Fruit fly (Drosophila melanogaster) whole organism, embryonic: ENCODE data around the gene CG31639.

Experiments used
- CG13424 ChIP-seq: fragments of 200-800 bp; sonication (Bioruptor generic); optimal IDR thresholded peaks from 2 replicates; lab custom pipeline; 2019; ENCODE audit warnings: missing biosample characterization, mild to moderate bottlenecking, missing genetic modification characterization, moderate library complexity
- CG1832 ChIP-seq: fragments of 200-800 bp; sonication (Bioruptor generic); optimal IDR thresholded peaks from 2 replicates; lab custom pipeline; 2017; ENCODE audit warnings: missing biosample characterization, mild to moderate bottlenecking, missing genetic modification characterization, inconsistent platforms
- CG18476 ChIP-seq: fragments of 200-800 bp; sonication (Bioruptor generic); optimal IDR thresholded peaks from 2 replicates; lab custom pipeline; 2016; ENCODE audit warnings: missing biosample characterization, mild to moderate bottlenecking, missing genetic modification characterization
- CG2202 ChIP-seq: fragments of 200-800 bp; sonication (Bioruptor generic); optimal IDR thresholded peaks from 2 replicates; lab custom pipeline; 2018; ENCODE audit warnings: missing biosample characterization, mild to moderate bottlenecking, missing genetic modification characterization
- CG4617 ChIP-seq: fragments of 200-800 bp; sonication (Bioruptor generic); optimal IDR thresholded peaks from 3 replicates; lab custom pipeline; 2016; ENCODE audit warnings: missing biosample characterization, missing genetic modification characterization, borderline replicate concordance
- Eip74EF ChIP-seq, 2 experiments: fragments of 200-800 bp in 1 of 2; fragments of >200 bp in 1 of 2; sonication (Bioruptor generic) in 1 of 2; optimal IDR thresholded peaks; 2 replicates each; lab custom pipeline; 2017 to 2019; ENCODE audit warnings: missing biosample characterization in 2 of 2, missing genetic modification characterization in 2 of 2, mild to moderate bottlenecking in 1 of 2, moderate library complexity in 1 of 2
- GATAe ChIP-seq: fragments of 200-800 bp; sonication (Bioruptor generic); conservative IDR thresholded peaks from 2 replicates; pipeline ENCODE4 v1.3.6; 2022; ENCODE audit warnings: missing biosample characterization, missing genetic modification characterization
- PHDP ChIP-seq: fragments of 200-800 bp; sonication (Bioruptor generic); optimal IDR thresholded peaks from 3 replicates; lab custom pipeline; 2018; ENCODE audit warnings: missing biosample characterization, mild to moderate bottlenecking, missing genetic modification characterization, moderate library complexity
- psq ChIP-seq: fragments of 200-800 bp; sonication (Bioruptor generic); optimal IDR thresholded peaks from 2 replicates; lab custom pipeline; 2017; ENCODE audit warnings: missing biosample characterization, missing genetic modification characterization
- rib ChIP-seq: fragments of 200-800 bp; sonication (Bioruptor generic); IDR thresholded peaks from 2 replicates; pipeline ENCODE4 v1.3.6; 2022; ENCODE audit warnings: missing biosample characterization, missing genetic modification characterization
- tap ChIP-seq: fragments of 200-800 bp; optimal IDR thresholded peaks from 3 replicates; lab custom pipeline; 2019; ENCODE audit warnings: missing biosample characterization, mild to moderate bottlenecking, missing genetic modification characterization, moderate library complexity

DNA sequence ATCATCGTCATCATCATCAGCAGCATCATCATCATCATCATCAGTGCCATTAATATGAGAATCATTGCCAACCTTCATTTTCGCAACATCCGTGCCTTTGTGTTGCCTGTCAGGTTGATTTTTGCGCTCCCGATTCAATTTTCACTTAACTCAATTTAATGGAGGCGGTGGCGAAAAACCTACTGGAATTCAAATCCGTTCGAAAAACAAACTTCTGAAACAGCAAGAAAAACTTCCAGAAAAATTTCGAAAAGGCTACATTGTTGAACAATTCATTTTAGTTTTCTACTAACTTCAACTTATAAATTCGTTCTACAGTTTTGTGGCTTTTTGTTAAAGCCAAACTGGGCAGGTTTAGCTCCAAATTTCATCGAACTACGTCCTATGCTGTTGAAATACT lies 15.9 kb downstream of the CG31639 start, which contains the start of gene CG13991:
- TF ChIP-seq CG18476 (no peak), GATAe (GFP tag; lab: Robert Waterston, UW) (no peak), PHDP (no peak), rib (GFP tag; lab: Robert Waterston, UW) (no peak), CG1832 (GFP tag; lab: Kevin White, UChicago) (no peak), tap (tag; lab: Kevin White, UChicago) (no peak), Eip74EF (GFP tag; optimal IDR thresholded peaks at IDR 0.05; lab: Kevin White, UChicago) (no peak), CG13424 (tag; lab: Kevin White, UChicago) (no peak), CG4617 (GFP tag; lab: Kevin White, UChicago) (no peak), CG2202 (no peak), psq (GFP tag; lab: Kevin White, UChicago) (no peak)
